Worm (Caenorhabditis elegans): ENCODE measurements around the gene K10D6.4.
A peak's percentile ranks its signal among the peaks of the same experiment; 100 is the strongest.

Gene K10D6.4

DNA sequence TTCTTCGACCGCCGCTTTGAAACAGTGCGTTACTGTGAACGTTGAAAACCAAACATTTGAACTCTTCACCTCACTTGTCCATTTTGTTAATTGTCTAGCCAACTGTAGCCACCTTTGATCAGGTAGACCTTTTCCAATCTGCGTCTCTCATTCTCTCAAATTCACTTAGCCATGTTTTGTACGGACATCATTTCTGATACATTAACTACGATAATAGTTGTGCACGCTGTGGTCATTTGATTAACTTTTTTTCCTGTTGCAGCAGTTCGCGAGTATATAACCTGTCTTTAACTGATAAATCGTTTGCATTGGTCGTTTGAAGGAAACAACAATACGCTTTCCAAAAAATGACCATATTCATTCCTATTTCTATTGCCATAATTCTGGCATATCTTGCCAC is 15.7 kb downstream of the K10D6.4 start, which contains the start of gene cyp-29A2 (continued):
- TF ChIP-seq swsn-7 (tag; optimal IDR thresholded peaks at IDR 0.05), result no peak
- TF ChIP-seq zip-4 (GFP tag; optimal IDR thresholded peaks at IDR 0.05), result no peak
- TF ChIP-seq unc-86 (tag; optimal IDR thresholded peaks at IDR 0.05), result no peak
- no peak for TF ChIP-seq lin-35 (GFP tag; optimal IDR thresholded peaks at IDR 0.05)
- TF ChIP-seq ceh-90 (tag; optimal IDR thresholded peaks at IDR 0.05), result no peak

ce11 chrV:11220415-11220814 is 18.7 kb downstream of the K10D6.4 start:
- TF ChIP-seq unc-86 (tag; optimal IDR thresholded peaks at IDR 0.05) (no peak), elt-3 (tag; optimal IDR thresholded peaks at IDR 0.05) (peak in 2 of 6 experiments; percentile 44 to 83)

ce11 chrV:11220936-11221335 is 19.2 kb downstream of the K10D6.4 start, which contains the start of gene T19B10.2:
Gene T19B10.2, plus strand, starts transcription at chrV:11221302.
- TF ChIP-seq nhr-85 (tag) (no peak), unc-62 (GFP tag; optimal IDR thresholded peaks at IDR 0.05) (no peak), aha-1 (tag; optimal IDR thresholded peaks at IDR 0.05) (no peak), irx-1 (tag; optimal IDR thresholded peaks at IDR 0.05) (no peak), elt-3 (tag; optimal IDR thresholded peaks at IDR 0.05) (peak in 1 of 6 experiments; percentile 15), ceh-90 (tag; optimal IDR thresholded peaks at IDR 0.05) (no peak), nhr-71 (tag; optimal IDR thresholded peaks at IDR 0.05) (no peak), blmp-1 (tag; optimal IDR thresholded peaks at IDR 0.05) (peak; percentile 84), fkh-4 (tag; optimal IDR thresholded peaks at IDR 0.05; ENCODE audit: borderline replicate concordance) (no peak), sox-4 (tag; optimal IDR thresholded peaks at IDR 0.05) (no peak), mep-1 (tag; optimal IDR thresholded peaks at IDR 0.05) (no peak), pax-3 (tag; optimal IDR thresholded peaks at IDR 0.05) (no peak), nhr-19 (GFP tag; conservative IDR thresholded peaks at IDR 0.05) (no peak), ces-1 (GFP tag; optimal IDR thresholded peaks at IDR 0.05) (no peak), xbp-1 (tag; optimal IDR thresholded peaks at IDR 0.05) (no peak)

- TF ChIP-seq fos-1 (tag; optimal IDR thresholded peaks at IDR 0.05) (no peak), fkh-4 (tag; optimal IDR thresholded peaks at IDR 0.05; ENCODE audit: borderline replicate concordance) (no peak), nhr-71 (tag; optimal IDR thresholded peaks at IDR 0.05) (no peak), unc-62 (GFP tag; optimal IDR thresholded peaks at IDR 0.05) (no peak), fkh-10 (GFP tag; optimal IDR thresholded peaks at IDR 0.05) (no peak), ceh-82 (tag; optimal IDR thresholded peaks at IDR 0.05) (no peak), lin-14 (GFP tag; optimal IDR thresholded peaks at IDR 0.05) (no peak), grh-1 (GFP tag; IDR thresholded peaks at IDR 0.05) (no peak), xbp-1 (tag; optimal IDR thresholded peaks at IDR 0.05) (no peak), lin-39 (tag; optimal IDR thresholded peaks at IDR 0.05) (no peak), ceh-8 (GFP tag; optimal IDR thresholded peaks at IDR 0.05) (no peak)
These were observed 22.0 kb downstream of the K10D6.4 start for ce11 chrV:11223698-11224097.

DNA sequence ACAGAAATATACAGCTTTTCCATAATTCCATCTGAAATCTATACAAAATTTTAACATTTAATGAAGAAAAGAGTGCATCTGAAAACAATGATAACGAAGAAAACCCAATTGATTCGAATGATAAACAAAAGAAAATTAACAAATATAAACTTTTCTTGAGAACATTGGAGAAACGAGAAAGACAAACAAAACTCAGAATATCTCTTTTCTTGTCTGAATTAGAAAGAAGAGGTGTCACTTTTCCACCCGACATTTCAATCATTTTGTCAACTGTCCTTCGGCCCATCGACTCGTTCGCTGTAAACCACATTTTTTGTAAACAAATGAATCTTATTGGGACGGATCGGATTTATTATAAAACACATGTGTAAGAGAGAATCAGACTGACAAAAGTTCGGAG is 24.3 kb downstream of the K10D6.4 start, which contains the start of gene bgal-1:
Gene bgal-1 (minus strand): TSS at position 38 of the 400 bp plus-strand sequence.
- no peak for TF ChIP-seq unc-62 (GFP tag; optimal IDR thresholded peaks at IDR 0.05)
- no peak for TF ChIP-seq hpl-2 (GFP tag; optimal IDR thresholded peaks at IDR 0.05)
- TF ChIP-seq elt-3 (tag; optimal IDR thresholded peaks at IDR 0.05), result no peak
- TF ChIP-seq Y116A8C.19 (tag; optimal IDR thresholded peaks at IDR 0.05; ENCODE audit: borderline replicate concordance), result no peak
- no peak for TF ChIP-seq fos-1 (tag; optimal IDR thresholded peaks at IDR 0.05)
- no peak for TF ChIP-seq isw-1 (GFP tag; IDR thresholded peaks at IDR 0.05)
- TF ChIP-seq tlp-1 (tag; optimal IDR thresholded peaks at IDR 0.05), result no peak
- TF ChIP-seq fkh-8 (tag; optimal IDR thresholded peaks at IDR 0.05), result no peak
- TF ChIP-seq F16B12.6 (tag; optimal IDR thresholded peaks at IDR 0.05), result no peak
- TF ChIP-seq tbx-2 (tag; optimal IDR thresholded peaks at IDR 0.05), result no peak
- TF ChIP-seq elt-2 (tag; optimal IDR thresholded peaks at IDR 0.05), result no peak
- peak; percentile 37 for TF ChIP-seq lin-14 (GFP tag; optimal IDR thresholded peaks at IDR 0.05)
- TF ChIP-seq egl-27 (tag; optimal IDR thresholded peaks at IDR 0.05), result no peak
- TF ChIP-seq fkh-10 (GFP tag; optimal IDR thresholded peaks at IDR 0.05), result no peak
- no peak for TF ChIP-seq lin-15B (tag; optimal IDR thresholded peaks at IDR 0.05)
- no peak for TF ChIP-seq efl-3 (GFP tag; optimal IDR thresholded peaks at IDR 0.05)
- TF ChIP-seq lin-39 (tag; optimal IDR thresholded peaks at IDR 0.05), result no peak
- TF ChIP-seq nhr-47 (tag; optimal IDR thresholded peaks at IDR 0.05), result no peak
- no peak for TF ChIP-seq ces-1 (GFP tag; optimal IDR thresholded peaks at IDR 0.05)
- no peak for TF ChIP-seq nhr-237 (tag; optimal IDR thresholded peaks at IDR 0.05)
- no peak for TF ChIP-seq nhr-71 (tag; optimal IDR thresholded peaks at IDR 0.05)
- no peak for TF ChIP-seq lir-3 (tag; optimal IDR thresholded peaks at IDR 0.05; ENCODE audit: poor library complexity)
- peak; percentile 16 for TF ChIP-seq snu-23 (GFP tag; optimal IDR thresholded peaks at IDR 0.05)
- TF ChIP-seq unc-30 (tag; optimal IDR thresholded peaks at IDR 0.05), result no peak
- no peak for TF ChIP-seq nhr-19 (GFP tag; conservative IDR thresholded peaks at IDR 0.05)
- no peak for TF ChIP-seq ceh-82 (tag; optimal IDR thresholded peaks at IDR 0.05)
- peak; percentile 15 for TF ChIP-seq nhr-90 (tag; optimal IDR thresholded peaks at IDR 0.05; ENCODE audit: poor library complexity)

Measured in whole organism, L1 larva.